Worm (Caenorhabditis elegans): ENCODE data around the gene spig-6.

ce11 chrV:16455065-16455464 is 26.3 kb upstream of the spig-6 start, which contains the start of gene str-14:
- TF ChIP-seq fkh-3 (tag; optimal IDR thresholded peaks at IDR 0.05), result no peak
- TF ChIP-seq unc-62 (GFP tag; optimal IDR thresholded peaks at IDR 0.05), result no peak
- TF ChIP-seq lag-1 (GFP tag; IDR thresholded peaks at IDR 0.05), result no peak
- TF ChIP-seq dpl-1 (GFP tag; optimal IDR thresholded peaks at IDR 0.05), result no peak
- no peak for TF ChIP-seq madf-3 (GFP tag; IDR thresholded peaks at IDR 0.05)
- no peak for TF ChIP-seq nfya-1 (tag; optimal IDR thresholded peaks at IDR 0.05; ENCODE audit: borderline replicate concordance, insufficient read depth)
- TF ChIP-seq efl-1 (GFP tag; optimal IDR thresholded peaks at IDR 0.05), result no peak
- no peak for TF ChIP-seq die-1 (tag; optimal IDR thresholded peaks at IDR 0.05)
- no peak for TF ChIP-seq hlh-12 (tag; optimal IDR thresholded peaks at IDR 0.05)
- TF ChIP-seq ccch-3 (GFP tag; optimal IDR thresholded peaks at IDR 0.05), result no peak
- TF ChIP-seq ztf-18 (tag; optimal IDR thresholded peaks at IDR 0.05), result no peak
- TF ChIP-seq dox-1 (GFP tag; IDR thresholded peaks at IDR 0.05), result no peak
- TF ChIP-seq lin-40 (tag; optimal IDR thresholded peaks at IDR 0.05), result no peak

Measured in whole organism, young adult.